Worm (Caenorhabditis elegans) whole organism, dauer: ENCODE data around the gene snx-1.

ENCODE experiments used
- unc-62 ChIP-seq: sonication (generic microtip); optimal IDR thresholded peaks from 2 replicates; lab custom pipeline; 2017; ENCODE audit warnings: missing biosample characterization, missing genetic modification reagents, missing genetic modification characterization

snx-1 gene

ce11 chrX:1181271-1181958, 52.6 kb downstream of the snx-1 start:
- TF ChIP-seq unc-62 (GFP tag; lab: Kevin White, UChicago), result no peak
